ENCODE assay signal across 8 worm cellular contexts in the genomic region with DNA sequence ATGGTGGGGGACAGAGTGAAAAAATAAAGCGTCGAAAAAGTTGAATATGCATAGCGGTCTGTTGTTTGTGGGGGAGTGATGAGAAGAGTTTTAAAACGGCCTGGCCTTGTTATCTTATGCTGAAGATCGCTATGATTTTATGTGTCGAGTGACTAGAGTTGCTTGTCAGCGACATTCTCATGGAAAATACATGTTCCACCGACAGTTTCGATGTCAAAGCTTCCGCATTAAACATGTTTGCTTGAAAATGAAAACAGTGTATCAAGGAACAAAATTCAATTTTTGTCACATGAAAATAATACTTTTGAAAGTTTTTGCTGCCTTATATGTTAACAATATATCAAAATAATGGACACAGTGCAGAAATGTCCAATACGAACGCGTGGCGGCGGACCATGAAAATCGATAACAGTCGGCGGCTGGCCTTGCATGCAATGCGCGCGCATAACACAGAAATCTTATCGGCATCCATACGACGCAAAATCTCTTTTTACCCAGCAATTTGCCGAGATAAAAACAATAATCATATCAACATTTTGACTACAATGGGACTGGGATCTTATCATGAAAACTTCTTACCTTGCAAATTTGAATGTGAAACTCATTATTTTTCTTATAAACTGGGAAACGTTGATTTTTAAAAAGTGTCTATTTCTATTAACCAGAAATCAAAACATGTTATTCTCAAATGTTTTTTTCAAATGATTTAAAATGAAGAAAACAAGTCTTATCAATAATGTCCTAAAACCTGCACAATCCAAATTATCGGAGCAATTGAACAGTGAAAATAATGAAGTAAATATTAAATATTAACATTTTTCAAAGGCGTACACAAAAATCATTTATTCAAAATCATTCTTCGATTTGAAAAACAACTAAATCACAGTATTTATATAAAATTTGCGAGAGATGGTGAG.
TF ChIP-seq lines count a peak whose summit lies in the region.

No protein-coding gene starts in this region.

TF ChIP-seq in whole organism, L1 larva, 84 proteins besides CTCF, POLR2A, EP300 and RAD21:
- peak; percentile 53 for TF ChIP-seq nhr-85 (tag; lab: Kevin White, UChicago)
- TF ChIP-seq nhr-71 (tag; optimal IDR thresholded peaks at IDR 0.05; lab: Kevin White, UChicago) = peak; percentile 12
- no peak for TF ChIP-seq swsn-7 (tag; optimal IDR thresholded peaks at IDR 0.05; lab: Kevin White, UChicago)
- no peak for TF ChIP-seq nhr-11 (tag; optimal IDR thresholded peaks at IDR 0.05; lab: Kevin White, UChicago)

TF ChIP-seq in whole organism, L2 larva, 48 proteins besides CTCF, POLR2A, EP300 and RAD21:
- TF ChIP-seq nhr-25 (tag; optimal IDR thresholded peaks at IDR 0.05; lab: Kevin White, UChicago) = no peak
- TF ChIP-seq crh-2 (tag; optimal IDR thresholded peaks at IDR 0.05; lab: Kevin White, UChicago) = peak; percentile 49
TF ChIP-seq in whole organism, L2 larva: peak in this region for 1.

TF ChIP-seq in whole organism, L3 larva, 47 proteins besides CTCF, POLR2A, EP300 and RAD21:
- TF ChIP-seq fkh-10 (GFP tag; optimal IDR thresholded peaks at IDR 0.05; lab: Kevin White, UChicago) = no peak
- peak; percentile 63 for TF ChIP-seq ceh-28 (tag; optimal IDR thresholded peaks at IDR 0.05; lab: Kevin White, UChicago)
- no peak for TF ChIP-seq fkh-2 (tag; optimal IDR thresholded peaks at IDR 0.05; lab: Kevin White, UChicago)
- TF ChIP-seq fos-1 (tag; optimal IDR thresholded peaks at IDR 0.05; lab: Kevin White, UChicago) = peak; percentile 3
- no peak for TF ChIP-seq nhr-43 (tag; optimal IDR thresholded peaks at IDR 0.05; lab: Kevin White, UChicago; ENCODE audit: poor library complexity, severe bottlenecking)
- TF ChIP-seq skn-1 (tag; optimal IDR thresholded peaks at IDR 0.05; lab: Kevin White, UChicago) = no peak
- no peak for TF ChIP-seq mml-1 (tag; optimal IDR thresholded peaks at IDR 0.05; lab: Kevin White, UChicago)
- TF ChIP-seq ZK546.5 (tag; optimal IDR thresholded peaks at IDR 0.05; lab: Kevin White, UChicago) = no peak
- TF ChIP-seq nhr-12 (tag; optimal IDR thresholded peaks at IDR 0.05; lab: Kevin White, UChicago) = no peak
- no peak for TF ChIP-seq nhr-11 (tag; optimal IDR thresholded peaks at IDR 0.05; lab: Kevin White, UChicago)

TF ChIP-seq in whole organism, L4 larva, 104 proteins besides CTCF, POLR2A, EP300 and RAD21 (continues in another document):
- TF ChIP-seq vab-7 (GFP tag; IDR thresholded peaks at IDR 0.05; lab: Robert Waterston, UW) = no peak
- no peak for TF ChIP-seq fos-1 (tag; optimal IDR thresholded peaks at IDR 0.05; lab: Kevin White, UChicago)
- TF ChIP-seq jun-1 (tag; optimal IDR thresholded peaks at IDR 0.05; lab: Kevin White, UChicago) = no peak
- TF ChIP-seq mep-1 (tag; optimal IDR thresholded peaks at IDR 0.05; lab: Kevin White, UChicago) = peak; percentile 45
- no peak for TF ChIP-seq F10B5.3 (tag; optimal IDR thresholded peaks at IDR 0.05; lab: Kevin White, UChicago)
- TF ChIP-seq dve-1 (tag; optimal IDR thresholded peaks at IDR 0.05; lab: Kevin White, UChicago; ENCODE audit: insufficient read depth) = peak; percentile 21
- no peak for TF ChIP-seq ztf-11 (tag; optimal IDR thresholded peaks at IDR 0.05; lab: Kevin White, UChicago)
- no peak for TF ChIP-seq Y5F2A.4 (GFP tag; optimal IDR thresholded peaks at IDR 0.05; lab: Kevin White, UChicago)
- peak; percentile 18 for TF ChIP-seq ceh-28 (tag; optimal IDR thresholded peaks at IDR 0.05; lab: Kevin White, UChicago)
- no peak for TF ChIP-seq lin-29 (GFP tag; IDR thresholded peaks at IDR 0.05; lab: Robert Waterston, UW)
- peak; percentile 16 for TF ChIP-seq nhr-28 (tag; optimal IDR thresholded peaks at IDR 0.05; lab: Kevin White, UChicago)
- TF ChIP-seq gei-8 (GFP tag; optimal IDR thresholded peaks at IDR 0.05; lab: Kevin White, UChicago) = no peak
- no peak for TF ChIP-seq nhr-10 (tag; optimal IDR thresholded peaks at IDR 0.05; lab: Kevin White, UChicago)

TF ChIP-seq in whole organism, late embryonic, 69 proteins besides CTCF, POLR2A, EP300 and RAD21:
- TF ChIP-seq ceh-14 (tag; optimal IDR thresholded peaks at IDR 0.05; lab: Kevin White, UChicago) (no peak), ceh-45 (GFP tag; IDR thresholded peaks at IDR 0.05; lab: Robert Waterston, UW) (no peak), ceh-48 (tag; optimal IDR thresholded peaks at IDR 0.05; lab: Kevin White, UChicago) (peak; percentile 2), syd-9 (tag; optimal IDR thresholded peaks at IDR 0.05; lab: Kevin White, UChicago) (no peak), elt-2 (tag; optimal IDR thresholded peaks at IDR 0.05; lab: Kevin White, UChicago) (peak; percentile 86), fax-1 (tag; optimal IDR thresholded peaks at IDR 0.05; lab: Kevin White, UChicago) (no peak), C38D4.7 (GFP tag; optimal IDR thresholded peaks at IDR 0.05; lab: Kevin White, UChicago) (no peak)
TF ChIP-seq in whole organism, late embryonic: peak in this region for 2.

TF ChIP-seq in whole organism, midembryonic, 9 proteins besides CTCF, POLR2A, EP300 and RAD21:
- TF ChIP-seq ztf-23 (GFP tag; IDR thresholded peaks at IDR 0.05; lab: Robert Waterston, UW) (no peak), T22C8.4 (GFP tag; IDR thresholded peaks at IDR 0.05; lab: Robert Waterston, UW) (peak; percentile 46), cog-1 (tag; optimal IDR thresholded peaks at IDR 0.05; lab: Kevin White, UChicago) (no peak), med-1 (GFP tag; optimal IDR thresholded peaks at IDR 0.05; lab: Kevin White, UChicago; ENCODE audit: insufficient read depth) (no peak)

TF ChIP-seq in whole organism, mixed stage, embryonic, 35 proteins besides CTCF, POLR2A, EP300 and RAD21:
- peak; percentile 65 for TF ChIP-seq elt-1 (tag; optimal IDR thresholded peaks at IDR 0.05; lab: Kevin White, UChicago; ENCODE audit: borderline replicate concordance, insufficient read depth)
- no peak for TF ChIP-seq bed-3 (GFP tag; optimal IDR thresholded peaks at IDR 0.05; lab: Kevin White, UChicago)

TF ChIP-seq in whole organism, young adult, 124 proteins besides CTCF, POLR2A, EP300 and RAD21:
- TF ChIP-seq nfyb-1 (GFP tag; IDR thresholded peaks at IDR 0.05; lab: Robert Waterston, UW) (0 out of 2 replicates have a peak, but pooled peaks have one; percentile 17), ekl-4 (GFP tag; IDR thresholded peaks at IDR 0.05; lab: Robert Waterston, UW) (peak; percentile 39; the same call in 1 of the 2 replicates), snpc-1.1 (tag; optimal IDR thresholded peaks at IDR 0.05; lab: Kevin White, UChicago; ENCODE audit: insufficient read depth) (no peak), let-526 (GFP tag; IDR thresholded peaks at IDR 0.05; lab: Robert Waterston, UW) (0 out of 2 replicates have a peak, but pooled peaks have one; percentile 18), repo-1 (tag; optimal IDR thresholded peaks at IDR 0.05; lab: Kevin White, UChicago) (peak; percentile 54), mcd-1 (GFP tag; IDR thresholded peaks at IDR 0.05; lab: Robert Waterston, UW) (0 out of 2 replicates have a peak, but pooled peaks have one; percentile 10), B0336.3 (GFP tag; IDR thresholded peaks at IDR 0.05; lab: Robert Waterston, UW) (peak; percentile 64; the same call in 1 of the 2 replicates), ceh-40 (GFP tag; IDR thresholded peaks at IDR 0.05; lab: Robert Waterston, UW) (0 out of 2 replicates have a peak, but pooled peaks have one; percentile 9), die-1 (tag; optimal IDR thresholded peaks at IDR 0.05; lab: Kevin White, UChicago) (no peak), hmg-20 (GFP tag; IDR thresholded peaks at IDR 0.05; lab: Robert Waterston, UW) (0 out of 2 replicates have a peak, but pooled peaks have one; percentile 10), chd-7 (tag; optimal IDR thresholded peaks at IDR 0.05; lab: Kevin White, UChicago) (peak; percentile 9), atf-7 (tag; optimal IDR thresholded peaks at IDR 0.05; lab: Kevin White, UChicago) (peak; percentile 13), ets-4 (GFP tag; optimal IDR thresholded peaks at IDR 0.05; lab: Kevin White, UChicago) (no peak), K11D2.4 (GFP tag; IDR thresholded peaks at IDR 0.05; lab: Robert Waterston, UW) (peak; percentile 29; the same call in 1 of the 2 replicates), ceh-79 (tag; optimal IDR thresholded peaks at IDR 0.05; lab: Kevin White, UChicago) (no peak), Y53G8AR.9 (GFP tag; conservative IDR thresholded peaks at IDR 0.05; lab: Robert Waterston, UW) (peak; percentile 66; the same call in 1 of the 2 replicates)
